Fruit fly (Drosophila melanogaster) whole organism, wandering third instar larva: ENCODE data around the gene Gtpx.
A peak's percentile ranks its signal among the peaks of the same experiment; 100 is the strongest.

ENCODE experiments used
- GATAd ChIP-seq: sonication (Bioruptor generic); optimal IDR thresholded peaks from 2 replicates; lab custom pipeline; 2016; ENCODE audit warnings: missing biosample characterization, missing genetic modification characterization
- Hr78 ChIP-seq: fragments of >200 bp; optimal IDR thresholded peaks from 2 replicates; lab custom pipeline; 2017; ENCODE audit warnings: missing biosample characterization, missing genetic modification characterization
- OdsH ChIP-seq: fragments of 200-800 bp; sonication (Bioruptor generic); optimal IDR thresholded peaks from 2 replicates; lab custom pipeline; 2016; ENCODE audit warnings: missing biosample characterization, mild to moderate bottlenecking, missing genetic modification characterization
- Vsx2 ChIP-seq: fragments of 200-300, 225-300 bp; sonication (Bioruptor generic); optimal IDR thresholded peaks from 2 replicates; lab custom pipeline; 2018; ENCODE audit warnings: missing biosample characterization, missing genetic modification characterization; ENCODE audit not compliant: partially characterized antibody
- dmrt93B ChIP-seq: fragments of 200-800 bp; sonication (Bioruptor generic); optimal IDR thresholded peaks from 2 replicates; lab custom pipeline; 2018; ENCODE audit warnings: missing biosample characterization, mild to moderate bottlenecking, missing genetic modification characterization
- sage ChIP-seq: fragments of 200-800 bp; sonication (Bioruptor generic); optimal IDR thresholded peaks from 2 replicates; lab custom pipeline; 2016; ENCODE audit warnings: missing biosample characterization, mild to moderate bottlenecking, missing genetic modification characterization

dm6 chr3L:3336368-3337164, 10.5 kb downstream of the Gtpx start, which contains the start of the genes Drsl6 and kst:
- TF ChIP-seq Hr78 (GFP tag; lab: Kevin White, UChicago): no peak
- TF ChIP-seq dmrt93B: no peak
- TF ChIP-seq GATAd (GFP tag; lab: Kevin White, UChicago): no peak
- no peak for TF ChIP-seq sage
- no peak for TF ChIP-seq OdsH
- peak; percentile 52 for TF ChIP-seq Vsx2 (GFP tag; lab: Kevin White, UChicago)
